Fruit fly (Drosophila melanogaster) whole organism, pupa: Measurements from ENCODE around the gene CG33796.

Source experiments
- CG10348 ChIP-seq: fragments of 200-800 bp; sonication (Bioruptor generic); IDR thresholded peaks from 2 replicates; pipeline ENCODE4 v1.3.6; 2022; ENCODE audit warnings: missing biosample characterization, missing genetic modification characterization
- CG12605 ChIP-seq: fragments of 200-800 bp; sonication (Bioruptor generic); IDR thresholded peaks from 2 replicates; pipeline ENCODE4 v1.3.6; 2022; ENCODE audit warnings: missing biosample characterization, missing genetic modification characterization
- CG13204 ChIP-seq: fragments of 200-800 bp; sonication (Bioruptor generic); optimal IDR thresholded peaks from 2 replicates; lab custom pipeline; 2018; ENCODE audit warnings: missing biosample characterization, mild to moderate bottlenecking, missing genetic modification characterization, moderate library complexity
- CG14655 ChIP-seq: fragments of 200-800 bp; sonication (Bioruptor generic); optimal IDR thresholded peaks from 3 replicates; lab custom pipeline; 2017; ENCODE audit warnings: mild to moderate bottlenecking, missing biosample characterization, missing genetic modification reagents, missing genetic modification characterization
- CG15710 ChIP-seq: fragments of 200-800 bp; sonication (Bioruptor generic); optimal IDR thresholded peaks from 2 replicates; lab custom pipeline; 2018; ENCODE audit warnings: missing biosample characterization, mild to moderate bottlenecking, missing genetic modification characterization, moderate library complexity
- CG17806 ChIP-seq: fragments of 200-800 bp; sonication (Bioruptor generic); optimal IDR thresholded peaks from 2 replicates; lab custom pipeline; 2018; ENCODE audit warnings: missing biosample characterization, mild to moderate bottlenecking, missing genetic modification characterization, moderate library complexity
- CG32121 ChIP-seq: fragments of 200-800 bp; sonication (Bioruptor generic); IDR thresholded peaks from 2 replicates; pipeline ENCODE4 v1.3.6; 2022; ENCODE audit warnings: missing biosample characterization, missing genetic modification characterization
- CG34367 ChIP-seq: fragments of 200-800 bp; sonication (Bioruptor generic); optimal IDR thresholded peaks from 2 replicates; lab custom pipeline; 2018; ENCODE audit warnings: missing biosample characterization, mild to moderate bottlenecking, missing genetic modification characterization
- CG4496 ChIP-seq: fragments of 200-800 bp; sonication (Bioruptor generic); IDR thresholded peaks from 3 replicates; pipeline ENCODE4 v1.3.6; 2022; ENCODE audit warnings: missing biosample characterization, missing genetic modification characterization
- CG8159 ChIP-seq: fragments of 200-800 bp; sonication (Bioruptor generic); optimal IDR thresholded peaks from 3 replicates; lab custom pipeline; 2018; ENCODE audit warnings: missing biosample characterization, mild to moderate bottlenecking, missing genetic modification characterization, moderate library complexity
- CG8301 ChIP-seq: fragments of 200-800 bp; sonication (Bioruptor generic); optimal IDR thresholded peaks from 2 replicates; lab custom pipeline; 2018; ENCODE audit warnings: missing biosample characterization, mild to moderate bottlenecking, missing genetic modification characterization
- CG9948 ChIP-seq: fragments of 200-800 bp; sonication (Bioruptor generic); optimal IDR thresholded peaks from 2 replicates; lab custom pipeline; 2018; ENCODE audit warnings: missing biosample characterization, mild to moderate bottlenecking, missing genetic modification characterization, moderate library complexity
- D1 ChIP-seq: fragments of 200-800 bp; sonication (Bioruptor generic); optimal IDR thresholded peaks from 2 replicates; lab custom pipeline; 2018; ENCODE audit warnings: missing biosample characterization, mild to moderate bottlenecking, missing genetic modification characterization, moderate library complexity
- EcR ChIP-seq: fragments of 200-800 bp; sonication (Bioruptor generic); optimal IDR thresholded peaks from 3 replicates; lab custom pipeline; 2019; ENCODE audit warnings: missing biosample characterization, missing genetic modification characterization, mild to moderate bottlenecking, moderate library complexity, missing genetic modification reagents
- Ets98B ChIP-seq: fragments of 200-800 bp; sonication (Bioruptor generic); IDR thresholded peaks from 2 replicates; pipeline ENCODE4 v1.3.6; 2022; ENCODE audit warnings: missing biosample characterization, missing genetic modification characterization
- Pif1A ChIP-seq: fragments of 200-800 bp; sonication (Bioruptor generic); optimal IDR thresholded peaks from 3 replicates; lab custom pipeline; 2016; ENCODE audit warnings: missing biosample characterization, missing genetic modification characterization
- Pif1B ChIP-seq: fragments of 200-800 bp; sonication (Bioruptor generic); optimal IDR thresholded peaks from 3 replicates; lab custom pipeline; 2016; ENCODE audit warnings: missing biosample characterization, missing genetic modification characterization
- Snoo ChIP-seq: fragments of 200-800 bp; sonication (Bioruptor generic); optimal IDR thresholded peaks from 3 replicates; lab custom pipeline; 2017; ENCODE audit warnings: missing biosample characterization, mild to moderate bottlenecking, missing genetic modification characterization, inconsistent platforms
- fd96Ca ChIP-seq: fragments of 200-800 bp; sonication (Bioruptor generic); IDR thresholded peaks from 3 replicates; pipeline ENCODE4 v1.3.6; 2022; ENCODE audit warnings: missing biosample characterization, missing genetic modification characterization
- gl ChIP-seq: fragments of 200-800 bp; sonication (Bioruptor generic); optimal IDR thresholded peaks from 2 replicates; lab custom pipeline; 2018; ENCODE audit warnings: missing biosample characterization, mild to moderate bottlenecking, missing genetic modification characterization
- rn ChIP-seq: fragments of 200-800 bp; sonication (Bioruptor generic); IDR thresholded peaks from 2 replicates; pipeline ENCODE4 v1.3.6; 2022; ENCODE audit warnings: missing biosample characterization, missing genetic modification characterization

The CG33796 gene

DNA sequence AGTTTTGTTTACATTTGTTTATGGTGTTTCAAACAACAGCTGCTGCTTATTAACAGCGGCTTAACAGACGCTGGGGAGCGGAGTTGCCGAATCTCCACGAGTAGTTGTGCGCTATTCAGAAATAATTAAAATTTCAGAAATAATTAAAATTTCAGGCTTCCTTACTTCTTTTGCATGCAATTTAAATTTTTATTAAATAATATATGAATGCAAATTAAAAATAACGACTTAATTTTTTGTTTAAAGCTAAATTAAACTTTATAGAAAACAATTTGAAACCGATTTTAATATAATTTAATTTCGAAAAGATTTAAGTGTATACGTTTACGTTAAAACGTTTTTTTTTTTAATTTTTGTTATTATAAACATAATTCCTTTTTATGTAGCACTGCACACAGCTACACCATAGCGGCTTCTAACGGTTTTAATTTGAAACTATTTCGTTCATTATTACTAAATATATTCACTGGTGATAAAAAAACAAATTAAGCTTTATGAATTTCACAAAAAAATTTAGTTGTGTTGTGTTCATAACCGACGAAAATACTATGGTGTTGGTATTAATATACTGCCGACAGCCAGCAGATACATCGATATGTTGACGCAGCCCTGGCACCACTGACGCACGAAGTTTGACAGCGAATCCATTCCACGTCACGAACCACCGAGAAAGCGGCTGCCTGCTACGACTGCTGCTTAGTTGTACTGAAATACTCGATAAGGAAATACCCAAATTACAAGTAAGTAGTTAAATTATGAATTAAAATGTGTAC lies 40.7 kb downstream of the CG33796 start, which contains the start of gene SsRbeta:
Gene SsRbeta (plus strand): TSS at position 645 of the 773 bp plus-strand sequence.
- TF ChIP-seq CG8301 (tag; lab: Kevin White, UChicago), result no peak
- TF ChIP-seq CG15710 (tag; lab: Kevin White, UChicago), result no peak
- TF ChIP-seq CG12605 (GFP tag; lab: Robert Waterston, UW), result peak; percentile 7; the same call in 1 of the 2 replicates
- TF ChIP-seq CG14655 (GFP tag; lab: Kevin White, UChicago), result no peak
- TF ChIP-seq Pif1B, result no peak
- peak; percentile 23 for TF ChIP-seq Snoo (tag; lab: Kevin White, UChicago)
- TF ChIP-seq CG13204, result no peak
- peak; percentile 28; the same call in 1 of the 2 replicates for TF ChIP-seq rn (GFP tag; lab: Robert Waterston, UW)
- peak; percentile 5; the same call in 1 of the 2 replicates for TF ChIP-seq Ets98B (GFP tag; lab: Robert Waterston, UW)
- TF ChIP-seq fd96Ca (GFP tag; lab: Robert Waterston, UW), result no peak; the same call in 2 of the 3 replicates
- peak; percentile 21; the same call in 1 of the 2 replicates for TF ChIP-seq CG32121 (GFP tag; lab: Robert Waterston, UW)
- no peak for TF ChIP-seq Pif1A (GFP tag; lab: Kevin White, UChicago)
- no peak for TF ChIP-seq EcR (GFP tag; lab: Kevin White, UChicago)
- TF ChIP-seq CG4496, result peak; percentile 33; the same call in 2 of the 3 replicates
- no peak for TF ChIP-seq gl (tag; lab: Kevin White, UChicago)
- peak; percentile 38 for TF ChIP-seq D1 (tag; lab: Kevin White, UChicago)
- no peak for TF ChIP-seq CG17806 (tag; lab: Kevin White, UChicago)
- peak; percentile 2 for TF ChIP-seq CG8159 (tag; lab: Kevin White, UChicago)
- TF ChIP-seq CG10348, result no peak
- no peak for TF ChIP-seq CG9948
- TF ChIP-seq CG34367 (tag; lab: Kevin White, UChicago), result no peak
- TF ChIP-seq, all 21 proteins: peak for 8

DNA sequence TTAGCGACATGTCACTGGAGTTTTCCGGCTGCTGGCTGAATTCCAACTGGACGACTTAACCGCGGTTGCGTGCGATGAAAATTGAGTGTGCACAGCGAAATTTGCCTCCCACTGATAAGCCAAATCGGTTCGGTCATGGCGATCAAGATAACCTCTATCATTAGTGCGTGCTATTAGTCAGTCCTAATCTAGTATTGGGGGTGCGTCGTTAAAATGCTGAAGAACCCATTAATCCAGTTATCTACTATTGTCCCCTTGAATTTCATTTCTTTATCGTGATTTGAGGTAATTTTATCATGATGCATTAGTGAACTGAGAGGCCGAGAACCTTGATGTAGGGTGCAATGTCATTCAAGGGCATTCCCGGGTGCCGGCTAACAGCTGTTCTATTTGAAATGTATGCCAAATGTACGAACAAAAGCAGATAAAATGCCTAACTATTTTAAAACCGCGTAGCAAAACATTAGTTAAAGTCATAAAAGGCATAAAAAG lies 41.4 kb downstream of the CG33796 start, which contains the start of gene Pgm1:
Gene Pgm1 (minus strand): TSS at position 51 of the 492 bp plus-strand sequence.
- TF ChIP-seq CG34367 (tag; lab: Kevin White, UChicago), result no peak
- peak; percentile 86 for TF ChIP-seq CG8159 (tag; lab: Kevin White, UChicago)
- peak; percentile 89; the same call in 2 of the 3 replicates for TF ChIP-seq fd96Ca (GFP tag; lab: Robert Waterston, UW)
- peak; percentile 79 for TF ChIP-seq CG15710 (tag; lab: Kevin White, UChicago)
- TF ChIP-seq Pif1B, result no peak
- TF ChIP-seq gl (tag; lab: Kevin White, UChicago), result peak; percentile 86
- peak; percentile 71 for TF ChIP-seq EcR (GFP tag; lab: Kevin White, UChicago)
- TF ChIP-seq CG12605 (GFP tag; lab: Robert Waterston, UW), result peak; percentile 63
- peak; percentile 85 for TF ChIP-seq CG17806 (tag; lab: Kevin White, UChicago)
- TF ChIP-seq CG4496, result peak; percentile 87
- TF ChIP-seq CG9948, result peak; percentile 83
- TF ChIP-seq Snoo (tag; lab: Kevin White, UChicago), result peak; percentile 86
- TF ChIP-seq D1 (tag; lab: Kevin White, UChicago), result no peak
- no peak for TF ChIP-seq CG13204
- TF ChIP-seq Ets98B (GFP tag; lab: Robert Waterston, UW), result peak; percentile 68
- TF ChIP-seq Pif1A (GFP tag; lab: Kevin White, UChicago), result no peak
- TF ChIP-seq CG32121 (GFP tag; lab: Robert Waterston, UW), result peak; percentile 77
- peak; percentile 62 for TF ChIP-seq CG10348
- peak; percentile 91 for TF ChIP-seq CG8301 (tag; lab: Kevin White, UChicago)
- TF ChIP-seq rn (GFP tag; lab: Robert Waterston, UW), result peak; percentile 75

DNA sequence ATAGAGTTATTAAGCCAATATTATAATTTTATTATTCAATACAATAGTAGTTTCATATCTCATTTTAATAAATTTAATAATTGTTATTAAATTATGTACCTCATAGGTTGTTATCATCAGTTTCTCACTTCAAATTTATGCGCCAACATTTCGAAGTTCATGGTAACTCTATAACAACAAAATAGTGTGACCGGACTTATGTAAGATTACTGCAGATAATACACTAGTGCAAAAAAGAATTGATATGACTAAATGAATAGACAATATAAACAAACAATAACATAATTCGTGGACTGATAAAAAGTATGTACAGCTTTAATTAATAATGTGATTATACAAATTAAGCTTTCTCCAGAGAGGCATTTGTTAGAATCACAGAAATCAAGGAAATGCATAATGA lies 48.1 kb downstream of the CG33796 start, which contains the start of gene Strump:
Gene Strump (plus strand): TSS at position 212 of the 400 bp plus-strand sequence.
- no peak for TF ChIP-seq CG4496
- TF ChIP-seq CG10348, result no peak
- no peak for TF ChIP-seq CG9948
- TF ChIP-seq CG17806 (tag; lab: Kevin White, UChicago), result no peak
- no peak for TF ChIP-seq CG15710 (tag; lab: Kevin White, UChicago)
- no peak for TF ChIP-seq CG8159 (tag; lab: Kevin White, UChicago)
- TF ChIP-seq gl (tag; lab: Kevin White, UChicago), result no peak
